Worm (Caenorhabditis elegans): Measurements from ENCODE around the gene F11E6.9.

F11E6.9 gene

DNA sequence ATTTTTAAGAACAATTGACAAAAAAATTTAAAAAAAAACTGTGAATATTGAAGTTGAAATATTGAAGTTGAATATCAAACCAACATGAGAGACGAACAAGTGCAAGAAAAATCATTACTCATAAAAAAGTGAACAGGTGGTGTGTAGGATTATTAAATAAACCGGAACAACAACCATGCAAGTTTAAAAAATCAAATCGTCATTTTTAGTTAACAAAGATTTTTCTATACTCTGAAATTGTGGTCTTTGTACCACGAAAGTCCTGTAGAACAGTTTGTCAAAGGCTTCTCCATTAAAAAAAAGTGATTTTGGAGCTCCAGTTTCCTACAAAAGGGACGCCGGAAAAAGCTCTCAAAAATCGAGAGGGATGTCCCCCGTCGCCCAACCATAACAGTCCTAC lies 35.1 kb downstream of the F11E6.9 start, which contains the start of gene C06A12.19:
Gene C06A12.19 (minus strand): TSS at position 101 of the 400 bp plus-strand sequence.
- TF ChIP-seq ceh-24 (tag; optimal IDR thresholded peaks at IDR 0.05) (no peak), pha-2 (tag; optimal IDR thresholded peaks at IDR 0.05) (no peak), pqm-1 (tag; optimal IDR thresholded peaks at IDR 0.05) (no peak), nhr-11 (tag; optimal IDR thresholded peaks at IDR 0.05) (no peak), syd-9 (tag; optimal IDR thresholded peaks at IDR 0.05) (no peak), madf-2 (tag; optimal IDR thresholded peaks at IDR 0.05) (no peak), rnt-1 (tag; optimal IDR thresholded peaks at IDR 0.05) (no peak), ceh-48 (tag; optimal IDR thresholded peaks at IDR 0.05) (no peak)

DNA sequence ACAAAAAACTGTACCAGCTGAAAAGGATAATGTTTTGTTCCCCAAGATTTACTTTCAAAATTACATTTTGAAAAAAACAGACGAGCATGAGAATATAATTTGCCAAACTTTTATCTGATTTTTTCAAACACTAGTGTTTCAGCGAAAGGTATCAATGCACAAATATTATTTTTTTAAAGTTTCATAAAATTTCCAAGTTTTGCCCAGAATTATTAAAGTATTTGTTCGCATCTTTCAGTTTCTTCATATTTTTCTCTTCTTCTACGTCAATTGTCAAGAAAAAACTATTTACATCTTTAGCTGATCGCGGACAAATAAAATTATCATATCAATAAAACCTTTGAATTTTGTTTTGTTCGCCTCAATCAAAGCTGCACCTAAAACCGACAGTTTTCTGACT lies 38.1 kb downstream of the F11E6.9 start, which contains the start of gene C06A12.8:
Gene C06A12.8 (plus strand): TSS at position 301 of the 400 bp plus-strand sequence.
- TF ChIP-seq C38D4.7 (GFP tag; optimal IDR thresholded peaks at IDR 0.05) (no peak), pha-2 (tag; optimal IDR thresholded peaks at IDR 0.05) (no peak), pax-1 (tag; optimal IDR thresholded peaks at IDR 0.05) (no peak), fax-1 (tag; optimal IDR thresholded peaks at IDR 0.05) (no peak), ceh-48 (tag; optimal IDR thresholded peaks at IDR 0.05) (no peak), ahr-1 (tag; optimal IDR thresholded peaks at IDR 0.05) (no peak), tbx-2 (tag; optimal IDR thresholded peaks at IDR 0.05) (no peak), ceh-45 (GFP tag; IDR thresholded peaks at IDR 0.05) (no peak), ceh-31 (tag; optimal IDR thresholded peaks at IDR 0.05) (no peak), T23F11.4 (GFP tag; optimal IDR thresholded peaks at IDR 0.05) (no peak), unc-55 (GFP tag; optimal IDR thresholded peaks at IDR 0.05) (no peak), hlh-13 (GFP tag; optimal IDR thresholded peaks at IDR 0.05) (no peak), madf-2 (tag; optimal IDR thresholded peaks at IDR 0.05) (no peak), hlh-6 (tag; optimal IDR thresholded peaks at IDR 0.05) (no peak), pat-9 (tag; optimal IDR thresholded peaks at IDR 0.05) (no peak)

DNA sequence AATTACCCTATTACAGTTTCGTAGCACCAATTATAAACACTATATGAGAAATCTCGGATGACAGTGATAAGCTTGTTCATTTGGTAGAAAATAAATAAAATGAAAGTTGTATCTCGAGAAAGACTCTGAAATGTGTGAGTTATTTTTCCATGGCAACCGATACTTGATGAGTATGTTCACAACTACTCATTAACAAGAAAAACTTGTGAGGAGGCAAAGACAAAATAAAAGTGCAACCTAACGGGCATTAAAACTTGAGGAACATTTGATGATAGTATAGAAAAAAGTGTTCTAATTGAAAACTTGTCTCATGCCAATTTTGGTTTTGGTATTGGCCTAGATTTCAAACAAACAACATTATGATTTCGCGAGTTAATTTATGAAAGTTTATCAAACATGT lies 38.6 kb downstream of the F11E6.9 start, which contains the start of gene gcy-27:
Gene gcy-27 (minus strand): TSS at position 101 of the 400 bp plus-strand sequence.
- TF ChIP-seq fkh-6 (tag; optimal IDR thresholded peaks at IDR 0.05), result no peak
- no peak for TF ChIP-seq K09A11.1 (tag; optimal IDR thresholded peaks at IDR 0.05; ENCODE audit: insufficient read depth)
- no peak for TF ChIP-seq pat-9 (tag; optimal IDR thresholded peaks at IDR 0.05)
- no peak for TF ChIP-seq mec-3 (tag; optimal IDR thresholded peaks at IDR 0.05; ENCODE audit: borderline replicate concordance)
- TF ChIP-seq hlh-13 (GFP tag; optimal IDR thresholded peaks at IDR 0.05), result no peak
- TF ChIP-seq lim-6 (tag; optimal IDR thresholded peaks at IDR 0.05), result no peak
- no peak for TF ChIP-seq hlh-8 (tag; optimal IDR thresholded peaks at IDR 0.05)
- TF ChIP-seq pqm-1 (tag; optimal IDR thresholded peaks at IDR 0.05), result no peak
- no peak for TF ChIP-seq F13H6.1 (tag; optimal IDR thresholded peaks at IDR 0.05)
- TF ChIP-seq ceh-31 (tag; optimal IDR thresholded peaks at IDR 0.05), result no peak
- TF ChIP-seq sox-4 (tag; optimal IDR thresholded peaks at IDR 0.05), result no peak
- no peak for TF ChIP-seq rnt-1 (tag; optimal IDR thresholded peaks at IDR 0.05)
- TF ChIP-seq lin-11 (tag; optimal IDR thresholded peaks at IDR 0.05), result no peak

DNA sequence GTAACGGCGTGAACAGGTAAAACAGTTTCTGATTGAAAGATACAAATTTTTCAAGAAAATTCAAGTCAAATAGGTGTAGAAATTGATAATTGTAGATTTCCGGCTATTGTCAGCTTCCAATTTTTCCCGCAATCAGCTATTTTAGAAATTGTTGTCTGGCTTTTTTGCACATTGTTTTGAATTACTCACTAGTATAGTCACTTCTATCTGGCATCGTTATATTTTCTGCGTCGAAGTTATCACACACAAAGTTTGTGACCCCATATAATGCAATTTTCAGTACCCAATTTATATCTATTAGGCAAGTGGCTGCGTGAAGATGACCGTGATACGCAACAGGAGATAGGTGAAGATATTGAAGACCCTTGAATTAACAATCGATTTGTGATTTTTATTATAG lies 39.9 kb downstream of the F11E6.9 start:
- no peak for TF ChIP-seq odd-2 (tag; optimal IDR thresholded peaks at IDR 0.05)
- no peak for TF ChIP-seq ztf-16 (tag; optimal IDR thresholded peaks at IDR 0.05)
- TF ChIP-seq fkh-6 (tag; optimal IDR thresholded peaks at IDR 0.05), result no peak
- no peak for TF ChIP-seq ref-2 (tag; optimal IDR thresholded peaks at IDR 0.05)
- TF ChIP-seq ceh-30 (tag; optimal IDR thresholded peaks at IDR 0.05), result no peak
- TF ChIP-seq nhr-232 (tag; optimal IDR thresholded peaks at IDR 0.05), result no peak
- no peak for TF ChIP-seq T23F11.4 (GFP tag; optimal IDR thresholded peaks at IDR 0.05)
- no peak for TF ChIP-seq ceh-22 (tag; optimal IDR thresholded peaks at IDR 0.05)
- no peak for TF ChIP-seq fax-1 (tag; optimal IDR thresholded peaks at IDR 0.05)
- TF ChIP-seq C08G9.2 (tag; optimal IDR thresholded peaks at IDR 0.05), result no peak
- TF ChIP-seq dmd-4 (tag; optimal IDR thresholded peaks at IDR 0.05; ENCODE audit: borderline replicate concordance), result no peak
- TF ChIP-seq ceh-2 (tag; optimal IDR thresholded peaks at IDR 0.05), result no peak
- TF ChIP-seq ama-1 (optimal IDR thresholded peaks at IDR 0.05), result no peak
- no peak for TF ChIP-seq gmeb-2 (tag; optimal IDR thresholded peaks at IDR 0.05)
- no peak for TF ChIP-seq eyg-1 (tag; optimal IDR thresholded peaks at IDR 0.05)
